Worm (Caenorhabditis elegans) whole organism, young adult: ENCODE measurements around the gene F31F7.2.

Source experiments
- B0019.2 ChIP-seq: fragments of 200-800 bp; sonication (Bioruptor generic); conservative IDR thresholded peaks from 2 replicates; pipeline ENCODE4 v1.3.6; 2022; ENCODE audit warnings: missing genetic modification reagents, missing genetic modification characterization, missing compliant biosample characterization
- B0261.1 ChIP-seq: sonication (generic microtip); optimal IDR thresholded peaks from 2 replicates; lab custom pipeline; 2016; ENCODE audit warnings: mild to moderate bottlenecking, missing genetic modification characterization, moderate library complexity, missing compliant biosample characterization
- B0336.3 ChIP-seq: fragments of 200-800 bp; sonication (Bioruptor generic); IDR thresholded peaks from 2 replicates; pipeline ENCODE4 v1.3.6; 2022; ENCODE audit warnings: missing genetic modification characterization, missing compliant biosample characterization
- C06A6.2 ChIP-seq: fragments of 200-800 bp; sonication (Bioruptor generic); conservative IDR thresholded peaks from 2 replicates; pipeline ENCODE4 v1.3.6; 2022; ENCODE audit warnings: missing genetic modification characterization, missing compliant biosample characterization
- F10E7.11 ChIP-seq: sonication (generic microtip); optimal IDR thresholded peaks from 2 replicates; lab custom pipeline; 2017; ENCODE audit warnings: mild to moderate bottlenecking, missing genetic modification characterization, moderate library complexity, missing compliant biosample characterization
- F22D6.2 ChIP-seq: sonication (generic microtip); optimal IDR thresholded peaks from 2 replicates; lab custom pipeline; 2016; ENCODE audit warnings: mild to moderate bottlenecking, missing genetic modification characterization, missing compliant biosample characterization
- F37B4.10 ChIP-seq: fragments of 200-800 bp; sonication (Bioruptor generic); IDR thresholded peaks from 2 replicates; pipeline ENCODE4 v1.3.6; 2022; ENCODE audit warnings: missing genetic modification characterization, missing compliant biosample characterization
- F52B5.7 ChIP-seq: sonication (generic microtip); optimal IDR thresholded peaks from 2 replicates; lab custom pipeline; 2016; ENCODE audit warnings: mild to moderate bottlenecking, missing genetic modification characterization, missing compliant biosample characterization
- F57A8.1 ChIP-seq: fragments of 200-800 bp; sonication (Bioruptor generic); optimal IDR thresholded peaks from 2 replicates; lab custom pipeline; 2018; ENCODE audit warnings: mild to moderate bottlenecking, missing genetic modification characterization, moderate library complexity, missing compliant biosample characterization
- T07F8.4 ChIP-seq: sonication (generic microtip); optimal IDR thresholded peaks from 2 replicates; lab custom pipeline; 2016; ENCODE audit warnings: mild to moderate bottlenecking, missing genetic modification characterization, moderate library complexity, missing compliant biosample characterization
- Y53F4B.3 ChIP-seq: fragments of 200-800 bp; sonication (Bioruptor generic); IDR thresholded peaks from 2 replicates; pipeline ENCODE4 v1.3.6; 2022; ENCODE audit warnings: missing genetic modification reagents, missing genetic modification characterization, missing compliant biosample characterization
- Y53G8AR.9 ChIP-seq: fragments of 200-800 bp; sonication (Bioruptor generic); conservative IDR thresholded peaks from 2 replicates; pipeline ENCODE4 v1.3.6; 2022; ENCODE audit warnings: missing genetic modification reagents, missing genetic modification characterization, missing compliant biosample characterization
- Y67H2A.10 ChIP-seq: fragments of 200-800 bp; sonication (Bioruptor generic); conservative IDR thresholded peaks from 2 replicates; pipeline ENCODE4 v1.3.6; 2022; ENCODE audit warnings: missing genetic modification reagents, missing genetic modification characterization, missing compliant biosample characterization
- aptf-3 ChIP-seq: fragments of 200-800 bp; sonication (Bioruptor generic); IDR thresholded peaks from 2 replicates; pipeline ENCODE4 v1.3.6; 2022; ENCODE audit warnings: missing genetic modification characterization, missing compliant biosample characterization
- atf-7 ChIP-seq: sonication (generic microtip); optimal IDR thresholded peaks from 2 replicates; lab custom pipeline; 2017; ENCODE audit warnings: mild to moderate bottlenecking, missing genetic modification characterization, missing compliant biosample characterization
- attf-3 ChIP-seq: fragments of 200-800 bp; sonication (Bioruptor generic); conservative IDR thresholded peaks from 2 replicates; pipeline ENCODE4 v1.3.6; 2022; ENCODE audit warnings: missing genetic modification reagents, missing genetic modification characterization, missing compliant biosample characterization
- attf-5 ChIP-seq: fragments of 200-800 bp; sonication (Bioruptor generic); optimal IDR thresholded peaks from 2 replicates; lab custom pipeline; 2018; ENCODE audit warnings: mild to moderate bottlenecking, missing genetic modification characterization, missing compliant biosample characterization
- cebp-1 ChIP-seq, 2 experiments: fragments of 200-800 bp in 1 of 2; sonication (Bioruptor generic) in 1 of 2; sonication (generic microtip) in 1 of 2; IDR thresholded peaks in 1 of 2; optimal IDR thresholded peaks in 1 of 2; 2 replicates each; pipeline versions ENCODE4 v1.3.6 to Lab custom; 2017 to 2022; ENCODE audit warnings: missing compliant biosample characterization in 2 of 2, missing genetic modification characterization in 2 of 2, mild to moderate bottlenecking in 1 of 2, missing genetic modification reagents in 1 of 2, moderate library complexity in 1 of 2
- ceh-100 ChIP-seq: fragments of 200-800 bp; sonication (Bioruptor generic); IDR thresholded peaks from 2 replicates; pipeline ENCODE4 v1.3.6; 2022; ENCODE audit warnings: missing genetic modification reagents, missing genetic modification characterization, missing compliant biosample characterization
- dpff-1 ChIP-seq: sonication (generic microtip); optimal IDR thresholded peaks from 2 replicates; lab custom pipeline; 2017; ENCODE audit warnings: mild to moderate bottlenecking, missing genetic modification characterization, missing compliant biosample characterization
- dpl-1 ChIP-seq: fragments of 150-350 bp; optimal IDR thresholded peaks from 2 replicates; lab custom pipeline; 2014; ENCODE audit warnings: missing biosample characterization, missing genetic modification reagents, missing genetic modification characterization
- fkh-3 ChIP-seq: sonication (generic microtip); optimal IDR thresholded peaks from 2 replicates; lab custom pipeline; 2016; ENCODE audit warnings: mild to moderate bottlenecking, missing genetic modification characterization, missing compliant biosample characterization
- gei-17 ChIP-seq: fragments of 200-800 bp; sonication (Bioruptor generic); optimal IDR thresholded peaks from 2 replicates; lab custom pipeline; 2018; ENCODE audit warnings: mild to moderate bottlenecking, missing genetic modification characterization, missing compliant biosample characterization
- let-607 ChIP-seq, 2 experiments: fragments of 200-800 bp in 1 of 2; sonication (Bioruptor generic) in 1 of 2; sonication (generic microtip) in 1 of 2; optimal IDR thresholded peaks; 2 replicates each; lab custom pipeline; 2016 to 2018; ENCODE audit warnings: mild to moderate bottlenecking in 2 of 2, missing compliant biosample characterization in 2 of 2, missing genetic modification characterization in 2 of 2, moderate library complexity in 2 of 2, missing genotype in 1 of 2
- lsl-1 ChIP-seq: fragments of 200-800 bp; sonication (Bioruptor generic); optimal IDR thresholded peaks from 2 replicates; lab custom pipeline; 2018; ENCODE audit warnings: mild to moderate bottlenecking, missing genetic modification characterization, moderate library complexity, missing compliant biosample characterization
- lsy-27 ChIP-seq: sonication (generic microtip); optimal IDR thresholded peaks from 2 replicates; lab custom pipeline; 2017; ENCODE audit warnings: missing genetic modification characterization, mild to moderate bottlenecking, missing compliant biosample characterization, antibody characterized with exemption, missing genotype, borderline replicate concordance; ENCODE audit not compliant: insufficient read depth
- madf-6 ChIP-seq: fragments of 200-800 bp; sonication (Bioruptor generic); IDR thresholded peaks from 2 replicates; pipeline ENCODE4 v1.3.6; 2022; ENCODE audit warnings: missing genetic modification reagents, missing genetic modification characterization, missing compliant biosample characterization
- mcd-1 ChIP-seq: fragments of 200-800 bp; sonication (Bioruptor generic); IDR thresholded peaks from 2 replicates; pipeline ENCODE4 v1.3.6; 2022; ENCODE audit warnings: missing genetic modification reagents, missing genetic modification characterization, missing compliant biosample characterization
- mel-28 ChIP-seq: sonication (generic microtip); optimal IDR thresholded peaks from 2 replicates; lab custom pipeline; 2016; ENCODE audit warnings: borderline replicate concordance, mild to moderate bottlenecking, missing genetic modification characterization, missing compliant biosample characterization
- mes-4 ChIP-seq: sonication (generic microtip); optimal IDR thresholded peaks from 2 replicates; lab custom pipeline; 2016; ENCODE audit warnings: missing genotype, missing genetic modification characterization, missing compliant biosample characterization
- mxl-1 ChIP-seq: sonication (generic microtip); optimal IDR thresholded peaks from 2 replicates; lab custom pipeline; 2016; ENCODE audit warnings: missing genetic modification characterization, missing compliant biosample characterization
- nhr-120 ChIP-seq: fragments of 200-800 bp; sonication (Bioruptor generic); IDR thresholded peaks from 2 replicates; pipeline ENCODE4 v1.3.6; 2022; ENCODE audit warnings: missing genetic modification characterization, missing compliant biosample characterization
- nhr-80 ChIP-seq: sonication (generic microtip); optimal IDR thresholded peaks from 2 replicates; lab custom pipeline; 2016; ENCODE audit warnings: missing genetic modification characterization, missing compliant biosample characterization
- pha-4 ChIP-seq: fragments of 150-350 bp; sonication (generic microtip); optimal IDR thresholded peaks from 2 replicates; lab custom pipeline; 2014; ENCODE audit warnings: missing biosample characterization, missing genetic modification reagents, missing genetic modification characterization
- rcor-1 ChIP-seq: fragments of 200-800 bp; sonication (Bioruptor generic); IDR thresholded peaks from 2 replicates; pipeline ENCODE4 v1.3.6; 2022; ENCODE audit warnings: missing genetic modification reagents, missing genetic modification characterization, missing compliant biosample characterization
- repo-1 ChIP-seq: sonication (generic microtip); optimal IDR thresholded peaks from 2 replicates; lab custom pipeline; 2017; ENCODE audit warnings: mild to moderate bottlenecking, missing genetic modification characterization, missing compliant biosample characterization
- rpc-1 ChIP-seq, 2 experiments: fragments of 150-350 bp in 1 of 2; sonication (generic microtip) in 1 of 2; optimal IDR thresholded peaks; 2 replicates each; lab custom pipeline; 2014 to 2018; ENCODE audit warnings: missing biosample characterization in 1 of 2, missing genetic modification characterization in 1 of 2, missing genetic modification reagents in 1 of 2, missing genotype in 1 of 2
- sdz-38 ChIP-seq: sonication (generic microtip); optimal IDR thresholded peaks from 2 replicates; lab custom pipeline; 2016; ENCODE audit warnings: missing genotype, missing genetic modification characterization, missing compliant biosample characterization
- sea-2 ChIP-seq: fragments of 200-800 bp; sonication (Bioruptor generic); IDR thresholded peaks from 2 replicates; pipeline ENCODE4 v1.3.6; 2022; ENCODE audit warnings: missing genetic modification characterization, missing compliant biosample characterization
- snpc-1.1 ChIP-seq: sonication (generic microtip); optimal IDR thresholded peaks from 2 replicates; lab custom pipeline; 2017; ENCODE audit warnings: missing genetic modification characterization, mild to moderate bottlenecking, missing compliant biosample characterization, antibody characterized with exemption, moderate library complexity, missing genotype, missing genetic modification reagents; ENCODE audit not compliant: insufficient read depth
- somi-1 ChIP-seq: fragments of 200-800 bp; sonication (Bioruptor generic); optimal IDR thresholded peaks from 2 replicates; lab custom pipeline; 2018; ENCODE audit warnings: mild to moderate bottlenecking, missing genetic modification characterization, missing compliant biosample characterization
- sptf-2 ChIP-seq: fragments of 200-800 bp; sonication (Bioruptor generic); optimal IDR thresholded peaks from 2 replicates; lab custom pipeline; 2018; ENCODE audit warnings: mild to moderate bottlenecking, missing genetic modification characterization, missing compliant biosample characterization
- tbp1 ChIP-seq: fragments of 200-800 bp; sonication (Bioruptor generic); optimal IDR thresholded peaks from 2 replicates; lab custom pipeline; 2018; ENCODE audit warnings: mild to moderate bottlenecking, missing genetic modification characterization, missing compliant biosample characterization
- tlf-1 ChIP-seq: fragments of 200-800 bp; sonication (Bioruptor generic); optimal IDR thresholded peaks from 2 replicates; lab custom pipeline; 2018; ENCODE audit warnings: mild to moderate bottlenecking, missing genetic modification characterization, missing compliant biosample characterization
- unc-130 ChIP-seq: sonication (generic microtip); optimal IDR thresholded peaks from 2 replicates; lab custom pipeline; 2016; ENCODE audit warnings: missing genetic modification reagents, missing genetic modification characterization, missing compliant biosample characterization
- zim-3 ChIP-seq: sonication (generic microtip); optimal IDR thresholded peaks from 2 replicates; lab custom pipeline; 2017; ENCODE audit warnings: mild to moderate bottlenecking, missing genetic modification characterization, moderate library complexity, missing compliant biosample characterization
- ztf-22 ChIP-seq: fragments of 200-800 bp; sonication (Bioruptor generic); optimal IDR thresholded peaks from 2 replicates; lab custom pipeline; 2018; ENCODE audit warnings: mild to moderate bottlenecking, missing genetic modification characterization, moderate library complexity, missing compliant biosample characterization
- ztf-25 ChIP-seq: fragments of 200-800 bp; sonication (Bioruptor generic); IDR thresholded peaks from 2 replicates; pipeline ENCODE4 v1.3.6; 2022; ENCODE audit warnings: missing genetic modification reagents, missing genetic modification characterization, missing compliant biosample characterization
- ztf-26 ChIP-seq: sonication (generic microtip); optimal IDR thresholded peaks from 2 replicates; lab custom pipeline; 2017; ENCODE audit warnings: missing genetic modification characterization, missing compliant biosample characterization

Gene F31F7.2

ce11 chrV:6247397-6247796, 23.3 kb upstream of the F31F7.2 start (continued):
- TF ChIP-seq unc-130 (GFP tag; lab: Kevin White, UChicago) = no peak
- no peak for TF ChIP-seq Y67H2A.10 (GFP tag; lab: Robert Waterston, UW)
- no peak for TF ChIP-seq ztf-25 (GFP tag; lab: Robert Waterston, UW)
- TF ChIP-seq fkh-3 = no peak
- no peak for TF ChIP-seq F52B5.7 (tag; lab: Kevin White, UChicago)
- peak; percentile 22 for TF ChIP-seq F22D6.2
- no peak for TF ChIP-seq F57A8.1
- no peak for TF ChIP-seq F37B4.10
- peak; percentile 18 for TF ChIP-seq attf-5 (GFP tag; lab: Kevin White, UChicago)
- TF ChIP-seq Y53F4B.3 (GFP tag; lab: Robert Waterston, UW) = no peak
- peak in 1 of 2 experiments; percentile 36 for TF ChIP-seq let-607 (tag; optimal IDR thresholded peaks at IDR 0.05; lab: Kevin White, UChicago)
- TF ChIP-seq nhr-120 (GFP tag; lab: Robert Waterston, UW) = no peak
- TF ChIP-seq B0261.1 (tag; lab: Kevin White, UChicago) = no peak
- no peak for TF ChIP-seq B0019.2 (GFP tag; lab: Robert Waterston, UW)
- no peak for TF ChIP-seq Y53G8AR.9 (GFP tag; lab: Robert Waterston, UW)
- TF ChIP-seq rcor-1 (GFP tag; lab: Robert Waterston, UW) = 0 out of 2 replicates have a peak, but pooled peaks have one; percentile 11
- no peak for TF ChIP-seq T07F8.4
- TF ChIP-seq atf-7 (tag; lab: Kevin White, UChicago) = peak; percentile 7
- TF ChIP-seq rpc-1 (optimal IDR thresholded peaks at IDR 0.05; lab: Kevin White, UChicago) = no peak
- TF ChIP-seq rpc-1 (tag; optimal IDR thresholded peaks at IDR 0.05; lab: Kevin White, UChicago) = no peak
- no peak for TF ChIP-seq sptf-2
- no peak for TF ChIP-seq pha-4 (tag; lab: Kevin White, UChicago)
- TF ChIP-seq repo-1 (tag; lab: Kevin White, UChicago) = no peak
- no peak for TF ChIP-seq ceh-100
- TF ChIP-seq dpff-1 = no peak
- no peak for TF ChIP-seq attf-3
- peak; percentile 48 for TF ChIP-seq ztf-26
- no peak for TF ChIP-seq tlf-1 (GFP tag; lab: Kevin White, UChicago)
- no peak for TF ChIP-seq sea-2
- peak; percentile 7 for TF ChIP-seq tbp1 (GFP tag; lab: Kevin White, UChicago)
- TF ChIP-seq somi-1 (GFP tag; lab: Kevin White, UChicago) = peak; percentile 81
- TF ChIP-seq F10E7.11 (tag; lab: Kevin White, UChicago) = no peak
- TF ChIP-seq C06A6.2 (GFP tag; lab: Robert Waterston, UW) = 0 out of 2 replicates have a peak, but pooled peaks have one; percentile 41
- no peak for TF ChIP-seq cebp-1 (GFP tag; IDR thresholded peaks at IDR 0.05; lab: Robert Waterston, UW)
- TF ChIP-seq cebp-1 (tag; optimal IDR thresholded peaks at IDR 0.05; lab: Kevin White, UChicago) = peak; percentile 5
- TF ChIP-seq zim-3 (tag; lab: Kevin White, UChicago) = no peak
- TF ChIP-seq mcd-1 (GFP tag; lab: Robert Waterston, UW) = no peak
- TF ChIP-seq dpl-1 = no peak
- peak; percentile 55 for TF ChIP-seq ztf-22
- no peak for TF ChIP-seq B0336.3 (GFP tag; lab: Robert Waterston, UW)
- no peak for TF ChIP-seq madf-6 (GFP tag; lab: Robert Waterston, UW)
- TF ChIP-seq nhr-80 = peak; percentile 60
- TF ChIP-seq aptf-3 (GFP tag; lab: Robert Waterston, UW) = no peak
- no peak for TF ChIP-seq mxl-1
- TF ChIP-seq mel-28 = no peak
- no peak for TF ChIP-seq mes-4 (tag; lab: Kevin White, UChicago)
- no peak for TF ChIP-seq lsl-1 (GFP tag; lab: Kevin White, UChicago)
- no peak for TF ChIP-seq snpc-1.1
- TF ChIP-seq gei-17 (GFP tag; lab: Kevin White, UChicago) = no peak
- TF ChIP-seq lsy-27 (tag; lab: Kevin White, UChicago) = no peak
- no peak for TF ChIP-seq sdz-38 (tag; lab: Kevin White, UChicago)
